Fruit fly (Drosophila melanogaster): ENCODE data around the gene CG5888.

The CG5888 gene

dm6 chr2L:16495193-16495780, 47.0 kb upstream of the CG5888 start (continued):
- TF ChIP-seq dimm (GFP tag; IDR thresholded peaks at IDR 0.05): no peak
- no peak for TF ChIP-seq Scr (GFP tag; IDR thresholded peaks at IDR 0.05; ENCODE audit: partially characterized antibody)
- no peak for TF ChIP-seq Hr39 (optimal IDR thresholded peaks at IDR 0.05)
- peak; percentile 67 for TF ChIP-seq Atf3 (GFP tag; optimal IDR thresholded peaks at IDR 0.05)
- TF ChIP-seq CG11093 (GFP tag; IDR thresholded peaks at IDR 0.05): no peak
- TF ChIP-seq CG7372 (GFP tag; IDR thresholded peaks at IDR 0.05): no peak
- no peak for TF ChIP-seq CG6254 (GFP tag; optimal IDR thresholded peaks at IDR 0.05)
- TF ChIP-seq Dip2 (GFP tag; IDR thresholded peaks at IDR 0.05): no peak
- no peak for TF ChIP-seq fru (optimal IDR thresholded peaks at IDR 0.05)
- peak; percentile 92 for TF ChIP-seq CoRest (tag; optimal IDR thresholded peaks at IDR 0.05)
- no peak for TF ChIP-seq HmgD (GFP tag; optimal IDR thresholded peaks at IDR 0.05)
- TF ChIP-seq HHEX (GFP tag; optimal IDR thresholded peaks at IDR 0.05): no peak
- TF ChIP-seq Jarid2 (GFP tag; optimal IDR thresholded peaks at IDR 0.05): no peak
- TF ChIP-seq CG18476 (GFP tag; optimal IDR thresholded peaks at IDR 0.05): no peak
- peak; percentile 54 to 93 for TF ChIP-seq Hr51 (GFP tag; optimal IDR thresholded peaks at IDR 0.05)
- TF ChIP-seq CG14860 (GFP tag; IDR thresholded peaks at IDR 0.05; ENCODE audit: partially characterized antibody): no peak
- peak; percentile 78 for TF ChIP-seq lilli (GFP tag; optimal IDR thresholded peaks at IDR 0.05)
- no peak for TF ChIP-seq Tbp (GFP tag; optimal IDR thresholded peaks at IDR 0.05)
- no peak for TF ChIP-seq Fer3 (tag; optimal IDR thresholded peaks at IDR 0.05)
- no peak for TF ChIP-seq mirr (GFP tag; optimal IDR thresholded peaks at IDR 0.05)
- TF ChIP-seq Gsc (GFP tag; IDR thresholded peaks at IDR 0.05): no peak

- TF ChIP-seq lola (GFP tag; optimal IDR thresholded peaks at IDR 0.05) (no peak), dati (GFP tag; IDR thresholded peaks at IDR 0.05) (no peak), sug (tag; optimal IDR thresholded peaks at IDR 0.05) (peak; percentile 3), CG6854 (GFP tag; optimal IDR thresholded peaks at IDR 0.05) (peak; percentile 14), exex (tag; optimal IDR thresholded peaks at IDR 0.05) (peak; percentile 84), Fer2 (tag; optimal IDR thresholded peaks at IDR 0.05) (no peak), GATAe (GFP tag; conservative IDR thresholded peaks at IDR 0.05) (peak; percentile 32; the same call in 1 of the 2 replicates), CG6654 (GFP tag; optimal IDR thresholded peaks at IDR 0.05) (peak; percentile 93), pho (GFP tag; optimal IDR thresholded peaks at IDR 0.05) (no peak), CG11504 (tag; optimal IDR thresholded peaks at IDR 0.05) (peak; percentile 91), Vsx1 (GFP tag; optimal IDR thresholded peaks at IDR 0.05) (peak; percentile 82), hth (optimal IDR thresholded peaks at IDR 0.05) (no peak), Pdp1 (GFP tag; optimal IDR thresholded peaks at IDR 0.05) (peak in 1 of 2 experiments; percentile 82), CG1529 (GFP tag; optimal IDR thresholded peaks at IDR 0.05) (no peak), Myb (GFP tag; optimal IDR thresholded peaks at IDR 0.05) (no peak), CG6791 (GFP tag; IDR thresholded peaks at IDR 0.05; ENCODE audit: partially characterized antibody) (no peak), CG4820 (GFP tag; optimal IDR thresholded peaks at IDR 0.05) (no peak)
Measured at dm6 chr2L:16493999-16494741, 45.9 kb upstream of the CG5888 start.
